Fruit fly (Drosophila melanogaster) S2 (cell line): ENCODE results near the gene GIIIspla2.

Experiments used
- CG8478 ChIP-seq: fragments of >200 bp; optimal IDR thresholded peaks from 2 replicates; lab custom pipeline; 2018
- CTCF ChIP-seq, 2 experiments: fragments of >200 bp; optimal IDR thresholded peaks; 2 replicates each; lab custom pipeline; 2018

GIIIspla2 gene

dm6 chrX:8131693-8132313, 25.6 kb upstream of the GIIIspla2 start, which contains the start of gene CG10958:
Gene CG10958 (plus strand): TSS chrX:8132285.
- TF ChIP-seq CG8478 (no peak), CTCF (optimal IDR thresholded peaks at IDR 0.05; lab: Kevin White, UChicago) (no peak)

- TF ChIP-seq CTCF (optimal IDR thresholded peaks at IDR 0.05; lab: Kevin White, UChicago) (no peak), CG8478 (no peak)
These were observed 22.0 kb upstream of the GIIIspla2 start, which contains the start of the genes cyr and CG2120 for dm6 chrX:8135420-8135874. Gene cyr (minus strand): TSS chrX:8135713. Gene CG2120 (plus strand): TSS chrX:8135824.

dm6 chrX:8137285-8137684, 20.1 kb upstream of the GIIIspla2 start:
- TF ChIP-seq CG8478, result no peak
- no peak for TF ChIP-seq CTCF (optimal IDR thresholded peaks at IDR 0.05; lab: Kevin White, UChicago)

- no peak for TF ChIP-seq CG8478
- no peak for TF ChIP-seq CTCF (optimal IDR thresholded peaks at IDR 0.05; lab: Kevin White, UChicago)
These were observed 16.7 kb upstream of the GIIIspla2 start for dm6 chrX:8140707-8141106.

- TF ChIP-seq CTCF (optimal IDR thresholded peaks at IDR 0.05; lab: Kevin White, UChicago), result no peak
- TF ChIP-seq CG8478, result no peak
These were observed 15.9 kb upstream of the GIIIspla2 start for dm6 chrX:8141353-8142066.

dm6 chrX:8142067-8142462, 15.4 kb upstream of the GIIIspla2 start, which contains the start of gene Smox:
Gene Smox (minus strand): TSS chrX:8142279.
- TF ChIP-seq CG8478, result no peak
- peak in 1 of 2 experiments; percentile 10 for TF ChIP-seq CTCF (optimal IDR thresholded peaks at IDR 0.05; lab: Kevin White, UChicago)

- TF ChIP-seq CG8478 (no peak), CTCF (optimal IDR thresholded peaks at IDR 0.05; lab: Kevin White, UChicago) (no peak)
These were observed 13.9 kb upstream of the GIIIspla2 start, which contains the start of gene CG17982 for dm6 chrX:8143537-8143936. Gene CG17982 (minus strand): TSS chrX:8143835.

dm6 chrX:8145501-8146157, 11.8 kb upstream of the GIIIspla2 start, which contains the start of the genes alpha-PheRS and CG2129:
Gene alpha-PheRS (minus strand): TSS chrX:8145602.
Gene CG2129 (plus strand): TSS chrX:8145839.
- TF ChIP-seq CG8478, result no peak
- no peak for TF ChIP-seq CTCF (optimal IDR thresholded peaks at IDR 0.05; lab: Kevin White, UChicago)

- TF ChIP-seq CG8478, result no peak
- TF ChIP-seq CTCF (optimal IDR thresholded peaks at IDR 0.05; lab: Kevin White, UChicago), result no peak
These were observed 9.8 kb upstream of the GIIIspla2 start, which contains the start of gene CG15336 for dm6 chrX:8147649-8148048. Gene CG15336 (plus strand): TSS chrX:8147949.

- TF ChIP-seq CG8478 (no peak), CTCF (optimal IDR thresholded peaks at IDR 0.05; lab: Kevin White, UChicago) (no peak)
These were observed 8.9 kb upstream of the GIIIspla2 start, which contains the start of gene CG10959 for dm6 chrX:8148556-8148955. Gene CG10959 (plus strand): TSS chrX:8148783.

- TF ChIP-seq CTCF (optimal IDR thresholded peaks at IDR 0.05; lab: Kevin White, UChicago) (no peak), CG8478 (no peak)
These were observed 5.4 kb upstream of the GIIIspla2 start, which contains the start of gene Gbeta5 for dm6 chrX:8152077-8152476. Gene Gbeta5 (minus strand): TSS chrX:8152275.

dm6 chrX:8152718-8153117, 4.7 kb upstream of the GIIIspla2 start, which contains the start of gene CG18262:
Gene CG18262 (plus strand): TSS chrX:8152948.
- TF ChIP-seq CTCF (optimal IDR thresholded peaks at IDR 0.05; lab: Kevin White, UChicago), result no peak
- TF ChIP-seq CG8478, result no peak

dm6 chrX:8158942-8159472, 1.6 kb downstream of the GIIIspla2 start:
- TF ChIP-seq CG8478, result no peak
- no peak for TF ChIP-seq CTCF (optimal IDR thresholded peaks at IDR 0.05; lab: Kevin White, UChicago)

- TF ChIP-seq CG8478, result no peak
- TF ChIP-seq CTCF (optimal IDR thresholded peaks at IDR 0.05; lab: Kevin White, UChicago), result no peak
These were observed 2.3 kb downstream of the GIIIspla2 start, which contains the start of gene CG15337 for dm6 chrX:8159754-8160153. Gene CG15337 (plus strand): TSS chrX:8160054.

dm6 chrX:8162692-8163091, 5.3 kb downstream of the GIIIspla2 start, which contains the start of gene CG10761:
Gene CG10761 (minus strand): TSS chrX:8162792.
- TF ChIP-seq CTCF (optimal IDR thresholded peaks at IDR 0.05; lab: Kevin White, UChicago) (no peak), CG8478 (no peak)
